Fruit fly (Drosophila melanogaster) whole organism, embryonic: ENCODE measurements around the gene CG17982.

Source experiments
- Ada2b ChIP-seq: fragments of 200-800 bp; sonication (Bioruptor generic); IDR thresholded peaks from 2 replicates; pipeline ENCODE4 v1.3.6; 2022; ENCODE audit warnings: missing biosample characterization, missing genetic modification characterization
- B-H2 ChIP-seq: fragments of 200-800 bp; sonication (Bioruptor generic); optimal IDR thresholded peaks from 2 replicates; lab custom pipeline; 2018; ENCODE audit warnings: missing biosample characterization, mild to moderate bottlenecking, missing genetic modification characterization
- BEAF-32 ChIP-seq: fragments of 200-800 bp; sonication (Bioruptor generic); optimal IDR thresholded peaks from 3 replicates; lab custom pipeline; 2017; ENCODE audit warnings: missing biosample characterization, missing genetic modification characterization, mild to moderate bottlenecking, moderate library complexity, missing genetic modification reagents
- CG10267 ChIP-seq: fragments of 200-800 bp; sonication (Bioruptor generic); optimal IDR thresholded peaks from 2 replicates; lab custom pipeline; 2018; ENCODE audit warnings: missing biosample characterization, mild to moderate bottlenecking, missing genetic modification characterization, moderate library complexity
- CG10321 ChIP-seq: fragments of 200-800 bp; sonication (Bioruptor generic); IDR thresholded peaks from 2 replicates; pipeline ENCODE4 v1.3.6; 2022; ENCODE audit warnings: missing biosample characterization, missing genetic modification characterization
- CG12299 ChIP-seq: fragments of 200-800 bp; sonication (Bioruptor generic); optimal IDR thresholded peaks from 2 replicates; lab custom pipeline; 2018; ENCODE audit warnings: missing biosample characterization, mild to moderate bottlenecking, missing genetic modification characterization
- CG12391 ChIP-seq: fragments of 200-800 bp; sonication (Bioruptor generic); optimal IDR thresholded peaks from 3 replicates; lab custom pipeline; 2018; ENCODE audit warnings: missing biosample characterization, mild to moderate bottlenecking, missing genetic modification characterization, moderate library complexity
- CG12769 ChIP-seq: fragments of 200-800 bp; sonication (Bioruptor generic); optimal IDR thresholded peaks from 2 replicates; lab custom pipeline; 2019; ENCODE audit warnings: missing biosample characterization, mild to moderate bottlenecking, missing genetic modification characterization, moderate library complexity
- CG13775 ChIP-seq: fragments of 200-800 bp; sonication (Bioruptor generic); optimal IDR thresholded peaks from 3 replicates; lab custom pipeline; 2017; ENCODE audit warnings: missing biosample characterization, mild to moderate bottlenecking, missing genetic modification characterization
- CG15514 ChIP-seq: fragments of 200-800 bp; sonication (Bioruptor generic); optimal IDR thresholded peaks from 3 replicates; lab custom pipeline; 2017; ENCODE audit warnings: missing biosample characterization, missing genetic modification characterization, mild to moderate bottlenecking, moderate library complexity, missing genetic modification reagents
- CG2120 ChIP-seq: fragments of 200-800 bp; sonication (Bioruptor generic); optimal IDR thresholded peaks from 3 replicates; lab custom pipeline; 2016; ENCODE audit warnings: missing biosample characterization, missing genetic modification characterization
- CG2712 ChIP-seq: fragments of 200-800 bp; optimal IDR thresholded peaks from 3 replicates; lab custom pipeline; 2019; ENCODE audit warnings: missing biosample characterization, mild to moderate bottlenecking, missing genetic modification characterization, moderate library complexity
- CG30020 ChIP-seq: fragments of 200-800 bp; optimal IDR thresholded peaks from 2 replicates; lab custom pipeline; 2019; ENCODE audit warnings: missing biosample characterization, mild to moderate bottlenecking, missing genetic modification characterization, moderate library complexity
- CG31388 ChIP-seq: fragments of 200-800 bp; sonication (Bioruptor generic); optimal IDR thresholded peaks from 2 replicates; lab custom pipeline; 2016; ENCODE audit warnings: missing biosample characterization, missing genetic modification characterization
- CG32532 ChIP-seq: fragments of 200-800 bp; sonication (Bioruptor generic); IDR thresholded peaks from 2 replicates; pipeline ENCODE4 v1.3.6; 2022; ENCODE audit warnings: missing biosample characterization, missing genetic modification characterization
- CG33557 ChIP-seq: fragments of 200-800 bp; sonication (Bioruptor generic); optimal IDR thresholded peaks from 2 replicates; lab custom pipeline; 2019; ENCODE audit warnings: missing biosample characterization, mild to moderate bottlenecking, missing genetic modification characterization, moderate library complexity
- CG5953 ChIP-seq: fragments of 200-800 bp; sonication (Bioruptor generic); IDR thresholded peaks from 2 replicates; pipeline ENCODE4 v1.3.6; 2022; ENCODE audit warnings: missing biosample characterization, missing genetic modification characterization
- CG6854 ChIP-seq: fragments of 200-800 bp; sonication (Bioruptor generic); optimal IDR thresholded peaks from 3 replicates; lab custom pipeline; 2017; ENCODE audit warnings: missing biosample characterization, mild to moderate bottlenecking, missing genetic modification characterization
- CG7745 ChIP-seq: fragments of 200-800 bp; sonication (Bioruptor generic); optimal IDR thresholded peaks from 2 replicates; lab custom pipeline; 2018; ENCODE audit warnings: missing biosample characterization, mild to moderate bottlenecking, missing genetic modification characterization, moderate library complexity
- CG9932 ChIP-seq: fragments of 200-800 bp; sonication (Bioruptor generic); IDR thresholded peaks from 2 replicates; pipeline ENCODE4 v1.3.6; 2022; ENCODE audit warnings: missing biosample characterization, missing genetic modification characterization
- CoRest ChIP-seq: fragments of 200-800 bp; sonication (Bioruptor generic); optimal IDR thresholded peaks from 3 replicates; lab custom pipeline; 2018; ENCODE audit warnings: missing biosample characterization, mild to moderate bottlenecking, missing genetic modification characterization, moderate library complexity
- Doc3 ChIP-seq: fragments of 200-800 bp; sonication (Bioruptor generic); IDR thresholded peaks from 3 replicates; pipeline ENCODE4 v1.3.6; 2022; ENCODE audit warnings: missing biosample characterization, missing genetic modification characterization; ENCODE audit not compliant: partially characterized antibody
- Drgx ChIP-seq: fragments of 200-800 bp; sonication (Bioruptor generic); IDR thresholded peaks from 2 replicates; pipeline ENCODE4 v1.3.6; 2022; ENCODE audit warnings: missing biosample characterization, missing genetic modification characterization
- Eip74EF ChIP-seq, 2 experiments: fragments of 200-800 bp in 1 of 2; fragments of >200 bp in 1 of 2; sonication (Bioruptor generic) in 1 of 2; optimal IDR thresholded peaks; 2 replicates each; lab custom pipeline; 2017 to 2019; ENCODE audit warnings: missing biosample characterization in 2 of 2, missing genetic modification characterization in 2 of 2, mild to moderate bottlenecking in 1 of 2, moderate library complexity in 1 of 2
- Fer3 ChIP-seq: fragments of 200-800 bp; sonication (Bioruptor generic); optimal IDR thresholded peaks from 2 replicates; lab custom pipeline; 2018; ENCODE audit warnings: missing biosample characterization, mild to moderate bottlenecking, missing genetic modification characterization, moderate library complexity
- GATAe ChIP-seq: fragments of 200-800 bp; sonication (Bioruptor generic); conservative IDR thresholded peaks from 2 replicates; pipeline ENCODE4 v1.3.6; 2022; ENCODE audit warnings: missing biosample characterization, missing genetic modification characterization
- Hr3 ChIP-seq: fragments of 200-800 bp; sonication (Bioruptor generic); optimal IDR thresholded peaks from 3 replicates; lab custom pipeline; 2016; ENCODE audit warnings: missing biosample characterization, missing genetic modification characterization
- Max ChIP-seq: fragments of 200-800 bp; sonication (Bioruptor generic); optimal IDR thresholded peaks from 2 replicates; lab custom pipeline; 2016; ENCODE audit warnings: missing biosample characterization, mild to moderate bottlenecking, missing genetic modification characterization
- Mrtf ChIP-seq: fragments of 200-800 bp; sonication (Bioruptor generic); IDR thresholded peaks from 3 replicates; pipeline ENCODE4 v1.3.6; 2022; ENCODE audit warnings: missing biosample characterization, missing genetic modification characterization
- Nf-YC ChIP-seq: fragments of 200-800 bp; optimal IDR thresholded peaks from 3 replicates; lab custom pipeline; 2019; ENCODE audit warnings: missing biosample characterization, mild to moderate bottlenecking, missing genetic modification characterization, moderate library complexity
- Opbp ChIP-seq: fragments of 200-800 bp; sonication (Bioruptor generic); IDR thresholded peaks from 3 replicates; pipeline ENCODE4 v1.3.6; 2022; ENCODE audit warnings: missing biosample characterization, missing genetic modification characterization; ENCODE audit not compliant: partially characterized antibody
- Sry-δ ChIP-seq: fragments of 200-800 bp; sonication (Bioruptor generic); optimal IDR thresholded peaks from 2 replicates; lab custom pipeline; 2016; ENCODE audit warnings: missing biosample characterization, missing genetic modification characterization
- bsh ChIP-seq, 2 experiments: fragments of 200-800 bp; sonication (Bioruptor generic); optimal IDR thresholded peaks; 2 replicates each; lab custom pipeline; 2017 to 2018; ENCODE audit warnings: mild to moderate bottlenecking in 2 of 2, missing biosample characterization in 2 of 2, missing genetic modification characterization in 2 of 2, moderate library complexity in 1 of 2
- chinmo ChIP-seq: fragments of 200-800 bp; sonication (Bioruptor generic); IDR thresholded peaks from 4 replicates; pipeline ENCODE4 v1.3.6; 2022; ENCODE audit warnings: missing biosample characterization, missing genetic modification characterization; ENCODE audit not compliant: partially characterized antibody
- croc ChIP-seq: fragments of 200-800 bp; sonication (Bioruptor generic); conservative IDR thresholded peaks from 3 replicates; pipeline ENCODE4 v1.3.6; 2022; ENCODE audit warnings: missing biosample characterization, missing genetic modification characterization
- crp ChIP-seq, 2 experiments: fragments of 200-800 bp; sonication (Bioruptor generic); optimal IDR thresholded peaks; 2 replicates in 1 of 2; 3 replicates in 1 of 2; lab custom pipeline; 2017; ENCODE audit warnings: missing biosample characterization in 2 of 2, missing genetic modification characterization in 2 of 2, mild to moderate bottlenecking in 1 of 2, moderate library complexity in 1 of 2
- dysf ChIP-seq: fragments of 200-800 bp; sonication (Bioruptor generic); IDR thresholded peaks from 3 replicates; pipeline ENCODE4 v1.3.6; 2022; ENCODE audit warnings: missing biosample characterization, missing genetic modification characterization
- ewg ChIP-seq: fragments of 200-800 bp; sonication (Bioruptor generic); optimal IDR thresholded peaks from 3 replicates; lab custom pipeline; 2017; ENCODE audit warnings: mild to moderate bottlenecking, missing biosample characterization, missing genetic modification reagents, missing genetic modification characterization
- fd102C ChIP-seq: fragments of 200-800 bp; sonication (Bioruptor generic); optimal IDR thresholded peaks from 2 replicates; lab custom pipeline; 2018; ENCODE audit warnings: missing biosample characterization, mild to moderate bottlenecking, missing genetic modification characterization, moderate library complexity
- fd96Cb ChIP-seq: fragments of 200-800 bp; sonication (Bioruptor generic); optimal IDR thresholded peaks from 2 replicates; lab custom pipeline; 2018; ENCODE audit warnings: missing biosample characterization, mild to moderate bottlenecking, missing genetic modification characterization, moderate library complexity
- grau ChIP-seq: fragments of 200-800 bp; optimal IDR thresholded peaks from 3 replicates; lab custom pipeline; 2019; ENCODE audit warnings: missing biosample characterization, mild to moderate bottlenecking, missing genetic modification characterization, moderate library complexity
- maf-S ChIP-seq: fragments of 200-800 bp; sonication (Bioruptor generic); optimal IDR thresholded peaks from 2 replicates; lab custom pipeline; 2016; ENCODE audit warnings: missing biosample characterization, missing genetic modification characterization
- pho ChIP-seq: fragments of 200-800 bp; sonication (Bioruptor generic); optimal IDR thresholded peaks from 2 replicates; lab custom pipeline; 2016; ENCODE audit warnings: missing biosample characterization, missing genetic modification characterization
- pita ChIP-seq: fragments of 200-800 bp; sonication (Bioruptor generic); optimal IDR thresholded peaks from 2 replicates; lab custom pipeline; 2017; ENCODE audit warnings: missing biosample characterization, mild to moderate bottlenecking, missing genetic modification characterization
- sens ChIP-seq: fragments of 200-800 bp; sonication (Bioruptor generic); peaks from one replicate; lab custom pipeline; 2016; ENCODE audit warnings: missing biosample characterization, missing genetic modification characterization
- stc ChIP-seq: fragments of 200-800 bp; sonication (Bioruptor generic); IDR thresholded peaks from 2 replicates; pipeline ENCODE4 v1.3.6; 2022; ENCODE audit warnings: missing biosample characterization, missing genetic modification characterization
- unc-4 ChIP-seq: fragments of 200-800 bp; sonication (Bioruptor generic); IDR thresholded peaks from 2 replicates; pipeline ENCODE4 v1.3.6; 2022; ENCODE audit warnings: missing biosample characterization, missing genetic modification characterization; ENCODE audit not compliant: partially characterized antibody
- zen2 ChIP-seq: fragments of 200-800 bp; sonication (Bioruptor generic); IDR thresholded peaks from 3 replicates; pipeline ENCODE4 v1.3.6; 2022; ENCODE audit warnings: missing biosample characterization, missing genetic modification characterization; ENCODE audit not compliant: partially characterized antibody

Gene CG17982

DNA sequence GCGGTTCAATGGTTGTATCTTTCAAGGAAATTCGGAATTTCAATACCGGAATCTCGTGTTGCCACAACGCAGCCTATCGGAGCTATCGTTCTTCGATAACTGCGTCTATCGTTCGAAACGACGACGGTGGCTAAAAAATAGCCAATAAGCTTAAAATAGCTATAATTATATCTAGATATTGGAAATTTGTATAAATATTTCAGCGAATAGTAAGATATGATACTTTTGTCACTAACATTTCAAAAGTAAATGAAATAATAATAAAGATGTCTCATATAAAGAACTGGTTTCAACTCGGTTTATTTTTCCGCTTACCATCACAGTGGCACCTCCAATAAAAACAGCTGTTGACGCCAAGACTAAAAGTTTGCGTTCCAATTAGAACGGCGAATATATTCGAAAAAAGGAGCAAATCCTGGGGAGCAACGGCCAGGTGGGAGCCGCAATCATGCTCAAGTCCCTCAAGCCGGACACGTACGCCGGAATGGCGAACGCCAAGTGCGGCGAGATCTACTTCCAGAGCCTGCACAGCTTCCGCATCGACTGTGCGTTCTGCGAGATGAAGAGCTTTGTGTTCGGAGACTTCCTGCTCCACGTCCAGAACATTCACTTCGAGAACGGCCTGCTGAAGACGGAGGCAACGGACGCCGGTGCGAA, 2.0 kb upstream of the CG17982 start, which contains the start of the genes alpha-PheRS and CG2129 (continued):
- TF ChIP-seq BEAF-32 (peak; percentile 47), pita (GFP tag; lab: Kevin White, UChicago) (no peak), CG12391 (tag; lab: Kevin White, UChicago) (peak; percentile 62), CoRest (tag; lab: Kevin White, UChicago) (peak; percentile 44), stc (no peak), pho (peak; percentile 23), bsh (GFP tag; optimal IDR thresholded peaks at IDR 0.05; lab: Kevin White, UChicago) (peak in 1 of 2 experiments; percentile 24), CG31388 (GFP tag; lab: Kevin White, UChicago) (no peak), fd96Cb (no peak), Eip74EF (GFP tag; optimal IDR thresholded peaks at IDR 0.05; lab: Kevin White, UChicago) (peak in 1 of 2 experiments; percentile 15), CG5953 (GFP tag; lab: Robert Waterston, UW) (no peak), fd102C (GFP tag; lab: Kevin White, UChicago) (no peak), Doc3 (no peak), Max (GFP tag; lab: Kevin White, UChicago) (peak; percentile 37), Mrtf (GFP tag; lab: Robert Waterston, UW) (no peak), Opbp (GFP tag; lab: Robert Waterston, UW) (no peak), Ada2b (GFP tag; lab: Robert Waterston, UW) (0 out of 2 replicates have a peak, but pooled peaks have one; percentile 34), B-H2 (GFP tag; lab: Kevin White, UChicago) (peak; percentile 30), CG32532 (peak; percentile 29; the same call in 1 of the 2 replicates), CG6854 (GFP tag; lab: Kevin White, UChicago) (no peak), zen2 (no peak; the same call in 2 of the 3 replicates), CG12769 (no peak), CG10321 (GFP tag; lab: Robert Waterston, UW) (no peak), Drgx (GFP tag; lab: Robert Waterston, UW) (no peak), grau (tag; lab: Kevin White, UChicago) (peak; percentile 51), ewg (no peak), CG2120 (GFP tag; lab: Kevin White, UChicago) (peak; percentile 84), CG2712 (tag; lab: Kevin White, UChicago) (peak; percentile 57), Nf-YC (tag; lab: Kevin White, UChicago) (peak; percentile 48), maf-S (no peak), CG15514 (GFP tag; lab: Kevin White, UChicago) (peak; percentile 96), CG10267 (peak; percentile 51), CG7745 (tag; lab: Kevin White, UChicago) (no peak), CG33557 (GFP tag; lab: Kevin White, UChicago) (peak; percentile 0), Fer3 (peak; percentile 43), chinmo (no peak), dysf (GFP tag; lab: Robert Waterston, UW) (peak; percentile 47; the same call in 2 of the 3 replicates), CG9932 (GFP tag; lab: Robert Waterston, UW) (peak; percentile 44; the same call in 1 of the 2 replicates), unc-4 (GFP tag; lab: Robert Waterston, UW) (peak; percentile 54), sens (GFP tag; lab: Kevin White, UChicago) (peak; percentile 77), Hr3 (peak; percentile 1), crp (GFP tag; optimal IDR thresholded peaks at IDR 0.05; lab: Kevin White, UChicago) (peak; percentile 55 to 88), CG30020 (tag; lab: Kevin White, UChicago) (peak; percentile 15), croc (no peak), CG12299 (tag; lab: Kevin White, UChicago) (peak; percentile 27), Sry-δ (peak; percentile 10), GATAe (GFP tag; lab: Robert Waterston, UW) (no peak), CG13775 (peak; percentile 17)
